Worm (Caenorhabditis elegans) whole organism, L2 larva: ENCODE data around the gene C17G1.2.

Experiments used
- F13H6.1 ChIP-seq: sonication (generic microtip); optimal IDR thresholded peaks from 2 replicates; lab custom pipeline; 2016; ENCODE audit warnings: missing genetic modification characterization, missing compliant biosample characterization
- Y55F3AM.14 ChIP-seq: fragments of 200-800 bp; sonication (Bioruptor generic); optimal IDR thresholded peaks from 2 replicates; lab custom pipeline; 2018; ENCODE audit warnings: mild to moderate bottlenecking, missing genetic modification characterization, missing compliant biosample characterization
- ZK546.5 ChIP-seq: sonication (generic microtip); optimal IDR thresholded peaks from 2 replicates; lab custom pipeline; 2017; ENCODE audit warnings: missing biosample characterization, missing genetic modification characterization
- alr-1 ChIP-seq: fragments of 150-350 bp; optimal IDR thresholded peaks from 2 replicates; lab custom pipeline; 2014; ENCODE audit warnings: missing biosample characterization, missing genetic modification characterization
- blmp-1 ChIP-seq: sonication (generic microtip); optimal IDR thresholded peaks from 2 replicates; lab custom pipeline; 2017; ENCODE audit warnings: missing genetic modification characterization, mild to moderate bottlenecking, missing compliant biosample characterization, antibody characterized with exemption, moderate library complexity; ENCODE audit not compliant: insufficient read depth
- ceh-82 ChIP-seq: fragments of 150-350 bp; optimal IDR thresholded peaks from 2 replicates; lab custom pipeline; 2014; ENCODE audit warnings: missing biosample characterization, missing genetic modification characterization
- egl-27 ChIP-seq: sonication (generic microtip); optimal IDR thresholded peaks from 3 replicates; lab custom pipeline; 2017; ENCODE audit warnings: missing biosample characterization, missing genetic modification reagents, missing genetic modification characterization
- elt-1 ChIP-seq: fragments of 150-350 bp; optimal IDR thresholded peaks from 2 replicates; lab custom pipeline; 2014; ENCODE audit warnings: missing biosample characterization, missing genetic modification characterization
- elt-3 ChIP-seq: sonication (generic microtip); optimal IDR thresholded peaks from 2 replicates; lab custom pipeline; 2017; ENCODE audit warnings: missing biosample characterization, missing genetic modification characterization
- lin-13 ChIP-seq: fragments of 150-350 bp; optimal IDR thresholded peaks from 2 replicates; lab custom pipeline; 2014; ENCODE audit warnings: missing biosample characterization, missing genetic modification reagents, missing genetic modification characterization
- lsy-2 ChIP-seq, 2 experiments: fragments of 150-350 bp in 1 of 2; sonication (generic microtip) in 1 of 2; optimal IDR thresholded peaks; 2 replicates each; lab custom pipeline; 2014 to 2017; ENCODE audit warnings: missing biosample characterization in 2 of 2, missing genetic modification characterization in 2 of 2
- mab-5 ChIP-seq: fragments of 150-350 bp; optimal IDR thresholded peaks from 2 replicates; lab custom pipeline; 2014; ENCODE audit warnings: missing biosample characterization, missing genetic modification characterization
- mbf-1 ChIP-seq: sonication (generic microtip); optimal IDR thresholded peaks from 2 replicates; lab custom pipeline; 2017; ENCODE audit warnings: missing biosample characterization, missing genetic modification characterization
- nhr-10 ChIP-seq: sonication (generic microtip); optimal IDR thresholded peaks from 2 replicates; lab custom pipeline; 2017; ENCODE audit warnings: missing biosample characterization, missing genetic modification characterization
- nhr-11 ChIP-seq: fragments of 150-350 bp; optimal IDR thresholded peaks from 2 replicates; lab custom pipeline; 2014; ENCODE audit warnings: missing biosample characterization, missing genetic modification characterization
- nhr-12 ChIP-seq: fragments of 150-350 bp; optimal IDR thresholded peaks from 2 replicates; lab custom pipeline; 2014; ENCODE audit warnings: missing biosample characterization, missing genetic modification characterization
- nhr-21 ChIP-seq: fragments of 150-350 bp; optimal IDR thresholded peaks from 2 replicates; lab custom pipeline; 2014; ENCODE audit warnings: missing biosample characterization, missing genetic modification characterization
- sem-4 ChIP-seq: fragments of 150-350 bp; optimal IDR thresholded peaks from 2 replicates; lab custom pipeline; 2014; ENCODE audit warnings: missing biosample characterization, missing genetic modification reagents, missing genetic modification characterization
- skn-1 ChIP-seq: sonication (generic microtip); optimal IDR thresholded peaks from 2 replicates; lab custom pipeline; 2017; ENCODE audit warnings: missing biosample characterization, missing genetic modification characterization
- sma-9 ChIP-seq, 2 experiments: fragments of 150-350 bp in 1 of 2; sonication (generic microtip) in 1 of 2; optimal IDR thresholded peaks; 2 replicates each; lab custom pipeline; 2014 to 2016; ENCODE audit warnings: missing genetic modification characterization in 2 of 2, mild to moderate bottlenecking in 1 of 2, missing biosample characterization in 1 of 2, missing compliant biosample characterization in 1 of 2, missing genetic modification reagents in 1 of 2, moderate library complexity in 1 of 2
- unc-62 ChIP-seq: fragments of 150-350 bp; optimal IDR thresholded peaks from 2 replicates; lab custom pipeline; 2014; ENCODE audit warnings: missing biosample characterization, missing genetic modification reagents, missing genetic modification characterization
- ztf-11 ChIP-seq: sonication (generic microtip); optimal IDR thresholded peaks from 2 replicates; lab custom pipeline; 2017; ENCODE audit warnings: missing biosample characterization, missing genetic modification characterization

The C17G1.2 gene

DNA sequence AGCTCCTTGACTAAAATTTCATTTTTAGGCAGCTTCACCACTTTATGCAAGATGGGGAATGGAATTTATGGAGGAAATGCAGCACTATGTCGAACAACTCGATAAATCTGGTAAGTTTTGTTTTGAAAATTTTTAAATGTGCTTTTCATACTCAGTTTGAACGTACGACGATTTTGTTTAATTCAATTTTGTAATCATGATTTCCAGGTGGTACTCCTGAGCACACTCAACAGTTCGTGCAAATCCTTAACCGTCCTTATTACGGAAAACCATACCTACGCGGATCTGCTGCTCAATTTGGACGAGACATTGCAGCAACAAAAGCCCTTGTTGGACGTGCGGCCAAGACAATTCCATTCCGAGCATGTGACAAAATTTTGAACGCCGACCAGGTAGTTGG is 41.2 kb downstream of the C17G1.2 start:
- TF ChIP-seq Y55F3AM.14 (no peak), nhr-10 (tag; lab: Kevin White, UChicago) (no peak), nhr-11 (tag; lab: Kevin White, UChicago) (no peak), blmp-1 (tag; lab: Kevin White, UChicago) (no peak), elt-1 (tag; lab: Kevin White, UChicago) (no peak), lsy-2 (tag; optimal IDR thresholded peaks at IDR 0.05; lab: Kevin White, UChicago) (no peak), nhr-12 (no peak), sem-4 (tag; lab: Kevin White, UChicago) (no peak), lin-13 (GFP tag; lab: Kevin White, UChicago) (no peak), nhr-21 (tag; lab: Kevin White, UChicago) (no peak), ZK546.5 (tag; lab: Kevin White, UChicago) (no peak), F13H6.1 (tag; lab: Kevin White, UChicago) (no peak), skn-1 (tag; lab: Kevin White, UChicago) (no peak), mab-5 (tag; lab: Kevin White, UChicago) (no peak), mbf-1 (tag; lab: Kevin White, UChicago) (no peak), egl-27 (tag; lab: Kevin White, UChicago) (no peak), alr-1 (tag; lab: Kevin White, UChicago) (no peak), elt-3 (tag; lab: Kevin White, UChicago) (no peak), ceh-82 (tag; lab: Kevin White, UChicago) (no peak), unc-62 (GFP tag; lab: Kevin White, UChicago) (no peak)
- TF ChIP-seq, all 48 proteins: peak for 0

DNA sequence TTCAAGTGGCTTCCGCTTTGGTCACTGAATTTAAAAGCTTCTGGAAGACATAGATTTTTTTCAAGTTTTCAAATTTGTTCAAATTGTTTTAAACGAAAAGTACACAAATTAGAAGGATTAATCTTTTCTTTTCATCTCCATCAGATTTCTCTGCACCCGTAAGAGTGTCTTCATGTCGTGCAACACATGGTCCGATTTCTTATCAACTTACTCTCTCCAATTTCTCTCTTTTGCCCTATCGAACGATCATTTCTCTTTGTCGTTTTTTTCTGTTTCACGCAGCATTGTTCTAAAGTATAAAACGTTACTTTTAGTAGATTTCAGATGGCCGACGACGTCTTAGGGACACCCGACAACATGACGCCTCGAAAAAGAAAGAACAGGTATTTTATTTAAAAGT is 43.9 kb downstream of the C17G1.2 start, which contains the start of gene pssy-1:
Gene pssy-1 (plus strand): TSS at position 318 of the 400 bp plus-strand sequence.
- TF ChIP-seq ztf-11 (tag; lab: Kevin White, UChicago) = no peak
- TF ChIP-seq sma-9 (GFP tag; optimal IDR thresholded peaks at IDR 0.05; lab: Kevin White, UChicago) = peak; percentile 25
- no peak for TF ChIP-seq sma-9 (tag; optimal IDR thresholded peaks at IDR 0.05; lab: Kevin White, UChicago)
- TF ChIP-seq, all 48 proteins: peak for 1
